Worm (Caenorhabditis elegans): Measurements from ENCODE around the gene F01G12.18.

- TF ChIP-seq nfya-1 (tag; optimal IDR thresholded peaks at IDR 0.05) (no peak), fkh-10 (GFP tag; optimal IDR thresholded peaks at IDR 0.05) (no peak), pha-4 (tag; optimal IDR thresholded peaks at IDR 0.05) (no peak), npax-4 (tag; optimal IDR thresholded peaks at IDR 0.05) (no peak), hlh-6 (tag; optimal IDR thresholded peaks at IDR 0.05) (no peak), ceh-9 (tag; optimal IDR thresholded peaks at IDR 0.05) (no peak), elt-4 (tag; optimal IDR thresholded peaks at IDR 0.05) (no peak), tbx-2 (tag; optimal IDR thresholded peaks at IDR 0.05) (no peak), pros-1 (tag; optimal IDR thresholded peaks at IDR 0.05) (no peak)
Observed at ce11 chrX:16411985-16412384, 13.7 kb upstream of the F01G12.18 start.
